Fruit fly (Drosophila melanogaster) whole organism, wandering third instar larva: ENCODE results near the gene CG5026.

Experiments used
- CG32264 ChIP-seq: fragments of 200-800 bp; sonication (Bioruptor generic); optimal IDR thresholded peaks from 2 replicates; lab custom pipeline; 2016; ENCODE audit warnings: missing biosample characterization, missing genetic modification characterization
- CG9705 ChIP-seq: fragments of 200-800 bp; sonication (Bioruptor generic); optimal IDR thresholded peaks from 2 replicates; lab custom pipeline; 2018; ENCODE audit warnings: missing biosample characterization, mild to moderate bottlenecking, missing genetic modification characterization
- CrebA ChIP-seq: fragments of 200-800 bp; sonication (Bioruptor generic); optimal IDR thresholded peaks from 2 replicates; lab custom pipeline; 2016; ENCODE audit warnings: missing biosample characterization, mild to moderate bottlenecking, missing genetic modification characterization, borderline replicate concordance
- Dfd ChIP-seq: fragments of >200 bp; optimal IDR thresholded peaks from 2 replicates; lab custom pipeline; 2017; ENCODE audit warnings: missing biosample characterization, missing genetic modification characterization
- Dif ChIP-seq: fragments of 200-275, 200-300 bp; sonication (Bioruptor generic); optimal IDR thresholded peaks from 2 replicates; lab custom pipeline; 2018; ENCODE audit warnings: missing biosample characterization, missing genetic modification characterization; ENCODE audit not compliant: partially characterized antibody
- GATAd ChIP-seq: sonication (Bioruptor generic); optimal IDR thresholded peaks from 2 replicates; lab custom pipeline; 2016; ENCODE audit warnings: missing biosample characterization, missing genetic modification characterization
- HLH106 ChIP-seq: fragments of 200-800 bp; optimal IDR thresholded peaks from 3 replicates; lab custom pipeline; 2019; ENCODE audit warnings: missing biosample characterization, mild to moderate bottlenecking, missing genetic modification characterization, moderate library complexity
- Hnf4 ChIP-seq: fragments of 200-800 bp; sonication (Bioruptor generic); optimal IDR thresholded peaks from 2 replicates; lab custom pipeline; 2016; ENCODE audit warnings: missing biosample characterization, mild to moderate bottlenecking, missing genetic modification characterization
- Hr78 ChIP-seq: fragments of >200 bp; optimal IDR thresholded peaks from 2 replicates; lab custom pipeline; 2017; ENCODE audit warnings: missing biosample characterization, missing genetic modification characterization
- Hr83 ChIP-seq: fragments of 200-300 bp; sonication (Bioruptor generic); optimal IDR thresholded peaks from 2 replicates; lab custom pipeline; 2016; ENCODE audit warnings: missing biosample characterization, mild to moderate bottlenecking, missing genetic modification characterization, moderate library complexity; ENCODE audit not compliant: poor library complexity, severe bottlenecking
- Jra ChIP-seq: sonication (Bioruptor generic); optimal IDR thresholded peaks from 2 replicates; lab custom pipeline; 2016; ENCODE audit warnings: missing biosample characterization, missing genetic modification characterization
- Mio ChIP-seq: sonication (Bioruptor generic); optimal IDR thresholded peaks from 2 replicates; lab custom pipeline; 2016; ENCODE audit warnings: missing biosample characterization, missing genetic modification characterization
- Myc ChIP-seq: fragments of >200 bp; optimal IDR thresholded peaks from 2 replicates; lab custom pipeline; 2017
- N ChIP-seq: fragments of >200 bp; optimal IDR thresholded peaks from 2 replicates; lab custom pipeline; 2018; ENCODE audit warnings: missing biosample characterization, missing external identifiers, missing genetic modification characterization
- OdsH ChIP-seq: fragments of 200-800 bp; sonication (Bioruptor generic); optimal IDR thresholded peaks from 2 replicates; lab custom pipeline; 2016; ENCODE audit warnings: missing biosample characterization, mild to moderate bottlenecking, missing genetic modification characterization
- Rel ChIP-seq, 2 experiments: fragments of 200-800 bp; sonication (Bioruptor generic) in 1 of 2; optimal IDR thresholded peaks; 2 replicates in 1 of 2; 3 replicates in 1 of 2; lab custom pipeline; 2016 to 2019; ENCODE audit warnings: mild to moderate bottlenecking in 2 of 2, missing biosample characterization in 2 of 2, missing genetic modification characterization in 2 of 2, moderate library complexity in 1 of 2
- Sp1 ChIP-seq: fragments of 200-800 bp; sonication (Bioruptor generic); optimal IDR thresholded peaks from 3 replicates; lab custom pipeline; 2019; ENCODE audit warnings: missing biosample characterization, mild to moderate bottlenecking, missing genetic modification characterization, moderate library complexity
- Vsx2 ChIP-seq: fragments of 200-300, 225-300 bp; sonication (Bioruptor generic); optimal IDR thresholded peaks from 2 replicates; lab custom pipeline; 2018; ENCODE audit warnings: missing biosample characterization, missing genetic modification characterization; ENCODE audit not compliant: partially characterized antibody
- br ChIP-seq: fragments of 200-800 bp; sonication (Bioruptor generic); optimal IDR thresholded peaks from 2 replicates; lab custom pipeline; 2016; ENCODE audit warnings: missing biosample characterization, missing genetic modification characterization
- brk ChIP-seq: fragments of 200-800 bp; sonication (Bioruptor generic); optimal IDR thresholded peaks from 2 replicates; lab custom pipeline; 2016; ENCODE audit warnings: missing biosample characterization, mild to moderate bottlenecking, missing genetic modification characterization
- dl ChIP-seq, 2 experiments: fragments of 175-275, 200-275 bp in 1 of 2; fragments of 200-275 bp in 1 of 2; sonication (Bioruptor generic); optimal IDR thresholded peaks; lab custom pipeline; 2018; ENCODE audit warnings: mild to moderate bottlenecking in 2 of 2, missing biosample characterization in 2 of 2, missing genetic modification characterization in 2 of 2, moderate library complexity in 2 of 2; ENCODE audit not compliant: partially characterized antibody in 2 of 2, insufficient read depth in 1 of 2
- dmrt93B ChIP-seq: fragments of 200-800 bp; sonication (Bioruptor generic); optimal IDR thresholded peaks from 2 replicates; lab custom pipeline; 2018; ENCODE audit warnings: missing biosample characterization, mild to moderate bottlenecking, missing genetic modification characterization
- dsf ChIP-seq: sonication (Bioruptor generic); optimal IDR thresholded peaks from 2 replicates; lab custom pipeline; 2016; ENCODE audit warnings: missing biosample characterization, missing genetic modification characterization, borderline replicate concordance
- ey ChIP-seq: fragments of 200-800 bp; sonication (Bioruptor generic); optimal IDR thresholded peaks from 2 replicates; lab custom pipeline; 2016; ENCODE audit warnings: missing biosample characterization, missing genetic modification characterization
- foxo ChIP-seq, 2 experiments: fragments of 200-800 bp; sonication (Bioruptor generic); optimal IDR thresholded peaks; 2 replicates in 1 of 2; 3 replicates in 1 of 2; lab custom pipeline; 2016 to 2017; ENCODE audit warnings: missing biosample characterization in 2 of 2, missing genetic modification characterization in 2 of 2
- fru ChIP-seq: fragments of 200-800 bp; sonication (Bioruptor generic); optimal IDR thresholded peaks from 3 replicates; lab custom pipeline; 2016; ENCODE audit warnings: missing biosample characterization, mild to moderate bottlenecking, missing genetic modification characterization
- h ChIP-seq: fragments of 200-800 bp; sonication (Bioruptor generic); optimal IDR thresholded peaks from 3 replicates; lab custom pipeline; 2016; ENCODE audit warnings: missing biosample characterization, mild to moderate bottlenecking, missing genetic modification characterization
- jim ChIP-seq: fragments of 175-275, 200-325 bp; sonication (Bioruptor generic); optimal IDR thresholded peaks from 2 replicates; lab custom pipeline; 2016; ENCODE audit warnings: missing biosample characterization, mild to moderate bottlenecking, missing genetic modification characterization
- lola ChIP-seq: fragments of >200 bp; optimal IDR thresholded peaks from 2 replicates; lab custom pipeline; 2017; ENCODE audit warnings: missing biosample characterization, missing genetic modification characterization
- pan ChIP-seq: fragments of >200 bp; optimal IDR thresholded peaks from 2 replicates; lab custom pipeline; 2017
- psq ChIP-seq: fragments of 200-800 bp; sonication (Bioruptor generic); optimal IDR thresholded peaks from 3 replicates; lab custom pipeline; 2017; ENCODE audit warnings: missing biosample characterization, mild to moderate bottlenecking, missing genetic modification characterization, moderate library complexity
- rgr ChIP-seq: fragments of 200-800 bp; sonication (Bioruptor generic); optimal IDR thresholded peaks from 3 replicates; lab custom pipeline; 2016; ENCODE audit warnings: missing biosample characterization, mild to moderate bottlenecking, missing genetic modification characterization
- sage ChIP-seq: fragments of 200-800 bp; sonication (Bioruptor generic); optimal IDR thresholded peaks from 2 replicates; lab custom pipeline; 2016; ENCODE audit warnings: missing biosample characterization, mild to moderate bottlenecking, missing genetic modification characterization
- sv ChIP-seq: fragments of 200-800 bp; sonication (Bioruptor generic); optimal IDR thresholded peaks from 3 replicates; lab custom pipeline; 2016; ENCODE audit warnings: missing biosample characterization, missing genetic modification characterization
- tai ChIP-seq: sonication (Bioruptor generic); optimal IDR thresholded peaks from 2 replicates; lab custom pipeline; 2016; ENCODE audit warnings: missing biosample characterization, missing genetic modification characterization
- usp ChIP-seq: fragments of >200 bp; optimal IDR thresholded peaks from 2 replicates; lab custom pipeline; 2017; ENCODE audit warnings: missing biosample characterization, missing genetic modification characterization
- woc ChIP-seq: sonication (Bioruptor generic); optimal IDR thresholded peaks from 2 replicates; lab custom pipeline; 2016; ENCODE audit warnings: missing biosample characterization, mild to moderate bottlenecking, missing genetic modification characterization

The CG5026 gene

dm6 chr3L:8974478-8975477 lies 6.5 kb downstream of the CG5026 start, which contains the start of the genes pix and Srp68:
pix (minus strand) TSS chr3L:8974765.
Srp68 (plus strand) TSS chr3L:8975046.
- TF ChIP-seq Mio (GFP tag; lab: Kevin White, UChicago), result no peak
- no peak for TF ChIP-seq Hnf4 (GFP tag; lab: Kevin White, UChicago)
- TF ChIP-seq h, result no peak
- TF ChIP-seq HLH106, result peak; percentile 80
- no peak for TF ChIP-seq Jra (GFP tag; lab: Kevin White, UChicago)
- peak in 1 of 2 experiments; percentile 61 for TF ChIP-seq foxo (GFP tag; optimal IDR thresholded peaks at IDR 0.05; lab: Kevin White, UChicago)
- no peak for TF ChIP-seq Myc (lab: Kevin White, UChicago)
- no peak for TF ChIP-seq jim
- TF ChIP-seq Rel (GFP tag; optimal IDR thresholded peaks at IDR 0.05; lab: Kevin White, UChicago), result no peak
- peak; percentile 25 for TF ChIP-seq Rel (tag; optimal IDR thresholded peaks at IDR 0.05; lab: Kevin White, UChicago)
- no peak for TF ChIP-seq dsf (GFP tag; lab: Kevin White, UChicago)
- peak; percentile 60 for TF ChIP-seq GATAd
- peak; percentile 31 for TF ChIP-seq dmrt93B (GFP tag; lab: Kevin White, UChicago)
- no peak for TF ChIP-seq lola (GFP tag; lab: Kevin White, UChicago)
- TF ChIP-seq rgr, result peak; percentile 72
- no peak for TF ChIP-seq CrebA (GFP tag; lab: Kevin White, UChicago)
- peak; percentile 55 for TF ChIP-seq sv (GFP tag; lab: Kevin White, UChicago)
- no peak for TF ChIP-seq sage (GFP tag; lab: Kevin White, UChicago)
- TF ChIP-seq CG9705 (GFP tag; lab: Kevin White, UChicago), result peak; percentile 54
- no peak for TF ChIP-seq brk
- TF ChIP-seq br, result no peak
- TF ChIP-seq dl (GFP tag; optimal IDR thresholded peaks at IDR 0.05; lab: Kevin White, UChicago; ENCODE audit: insufficient read depth in 1 of 2, partially characterized antibody in 2 of 2), result no peak
- TF ChIP-seq Hr78 (GFP tag; lab: Kevin White, UChicago), result no peak
- TF ChIP-seq usp (GFP tag; lab: Kevin White, UChicago), result no peak
- TF ChIP-seq Vsx2, result no peak
- no peak for TF ChIP-seq Dfd (GFP tag; lab: Kevin White, UChicago)
- no peak for TF ChIP-seq N (GFP tag; lab: Kevin White, UChicago)
- peak; percentile 0 for TF ChIP-seq Hr83 (GFP tag; lab: Kevin White, UChicago)
- peak; percentile 44 for TF ChIP-seq woc
- peak; percentile 70 for TF ChIP-seq ey (GFP tag; lab: Kevin White, UChicago)
- no peak for TF ChIP-seq tai (GFP tag; lab: Kevin White, UChicago)
- TF ChIP-seq Dif (GFP tag; lab: Kevin White, UChicago), result no peak
- TF ChIP-seq CG32264 (GFP tag; lab: Kevin White, UChicago), result no peak
- peak; percentile 74 for TF ChIP-seq psq (GFP tag; lab: Kevin White, UChicago)
- TF ChIP-seq OdsH (GFP tag; lab: Kevin White, UChicago), result peak; percentile 70
- peak; percentile 74 for TF ChIP-seq Sp1 (GFP tag; lab: Kevin White, UChicago)

DNA sequence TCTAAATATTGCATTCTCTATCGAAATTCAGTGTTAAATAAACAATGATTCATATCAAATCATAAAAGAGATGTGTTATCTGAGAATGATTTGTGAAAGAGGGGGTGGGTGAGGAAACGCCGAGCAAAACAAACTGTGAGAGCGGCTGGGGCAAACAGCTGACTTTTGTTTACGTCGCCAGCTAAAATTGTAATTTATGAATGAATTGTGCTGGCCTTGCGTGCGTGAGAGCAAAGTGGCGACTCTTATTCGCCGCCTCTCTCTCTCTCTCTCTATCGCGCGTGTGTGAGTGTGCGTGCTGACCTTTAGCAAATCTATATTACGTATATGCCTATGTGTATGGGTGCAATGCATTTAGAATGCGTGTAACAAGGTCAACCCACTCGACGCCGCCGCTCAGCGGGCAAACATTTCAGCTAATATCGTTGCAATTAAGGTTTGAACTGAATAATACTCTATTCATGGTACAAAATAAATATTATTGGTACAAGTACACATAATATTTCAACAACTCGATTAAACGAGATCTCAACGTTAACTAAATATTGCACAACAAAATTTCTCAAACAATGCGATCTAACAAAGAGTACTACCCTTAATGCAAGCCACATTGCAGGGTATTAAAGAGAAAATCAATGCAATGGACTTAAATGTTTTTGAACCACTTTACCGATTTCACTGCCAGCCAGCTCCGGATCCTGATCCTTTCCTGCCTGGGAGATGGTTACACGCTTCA lies 10.5 kb downstream of the CG5026 start:
- peak; percentile 44 for TF ChIP-seq h
- TF ChIP-seq Jra (GFP tag; lab: Kevin White, UChicago), result no peak
- no peak for TF ChIP-seq CG9705 (GFP tag; lab: Kevin White, UChicago)
- peak in 1 of 2 experiments; percentile 42 for TF ChIP-seq foxo (GFP tag; optimal IDR thresholded peaks at IDR 0.05; lab: Kevin White, UChicago)
- no peak for TF ChIP-seq Vsx2
- TF ChIP-seq woc, result no peak
- peak; percentile 55 for TF ChIP-seq ey (GFP tag; lab: Kevin White, UChicago)
- no peak for TF ChIP-seq Rel (GFP tag; optimal IDR thresholded peaks at IDR 0.05; lab: Kevin White, UChicago)
- no peak for TF ChIP-seq Rel (tag; optimal IDR thresholded peaks at IDR 0.05; lab: Kevin White, UChicago)
- TF ChIP-seq dsf (GFP tag; lab: Kevin White, UChicago), result no peak
- TF ChIP-seq Dif (GFP tag; lab: Kevin White, UChicago), result peak; percentile 51
- no peak for TF ChIP-seq sage (GFP tag; lab: Kevin White, UChicago)
- peak; percentile 8 for TF ChIP-seq fru (GFP tag; lab: Kevin White, UChicago)
- no peak for TF ChIP-seq tai (GFP tag; lab: Kevin White, UChicago)
- TF ChIP-seq jim, result no peak
- no peak for TF ChIP-seq Hnf4 (GFP tag; lab: Kevin White, UChicago)
- no peak for TF ChIP-seq CrebA (GFP tag; lab: Kevin White, UChicago)
- TF ChIP-seq dmrt93B (GFP tag; lab: Kevin White, UChicago), result no peak
- TF ChIP-seq GATAd, result no peak
- no peak for TF ChIP-seq pan (lab: Kevin White, UChicago)
- peak; percentile 44 for TF ChIP-seq OdsH (GFP tag; lab: Kevin White, UChicago)
- TF ChIP-seq psq (GFP tag; lab: Kevin White, UChicago), result peak; percentile 68
- TF ChIP-seq Sp1 (GFP tag; lab: Kevin White, UChicago), result no peak
- TF ChIP-seq HLH106, result peak; percentile 13
- TF ChIP-seq rgr, result peak; percentile 46
- no peak for TF ChIP-seq brk
- no peak for TF ChIP-seq Mio (GFP tag; lab: Kevin White, UChicago)
- TF ChIP-seq Myc (lab: Kevin White, UChicago), result no peak
